Fruit fly (Drosophila melanogaster) whole organism, adult: ENCODE measurements around the gene FASN2.
A peak's percentile ranks its signal among the peaks of the same experiment; 100 is the strongest.

Experiments used
- CG11617 ChIP-seq: fragments of 200-800 bp; sonication (Bioruptor generic); optimal IDR thresholded peaks from 2 replicates; lab custom pipeline; 2017; ENCODE audit warnings: mild to moderate bottlenecking, missing biosample characterization, missing genetic modification reagents, missing genetic modification characterization
- CG12768 ChIP-seq: fragments of 200-800 bp; sonication (Bioruptor generic); optimal IDR thresholded peaks from 2 replicates; lab custom pipeline; 2017; ENCODE audit warnings: missing biosample characterization, missing genetic modification characterization, mild to moderate bottlenecking, moderate library complexity, missing genetic modification reagents
- CG14711 ChIP-seq: fragments of 200-800 bp; sonication (Bioruptor generic); optimal IDR thresholded peaks from 2 replicates; lab custom pipeline; 2018; ENCODE audit warnings: missing biosample characterization, mild to moderate bottlenecking, missing genetic modification characterization, moderate library complexity
- CG1620 ChIP-seq: fragments of 200-800 bp; sonication (Bioruptor generic); optimal IDR thresholded peaks from 2 replicates; lab custom pipeline; 2016; ENCODE audit warnings: missing biosample characterization, missing genetic modification characterization
- CG33017 ChIP-seq: fragments of 200-800 bp; sonication (Bioruptor generic); optimal IDR thresholded peaks from 2 replicates; lab custom pipeline; 2018; ENCODE audit warnings: missing biosample characterization, mild to moderate bottlenecking, missing genetic modification characterization, moderate library complexity
- CG5204 ChIP-seq: fragments of 200-800 bp; sonication (Bioruptor generic); optimal IDR thresholded peaks from 2 replicates; lab custom pipeline; 2016; ENCODE audit warnings: missing biosample characterization, missing genetic modification characterization
- CG7045 ChIP-seq: fragments of 200-800 bp; sonication (Bioruptor generic); optimal IDR thresholded peaks from 2 replicates; lab custom pipeline; 2017; ENCODE audit warnings: missing biosample characterization, mild to moderate bottlenecking, missing genetic modification characterization
- CG7101 ChIP-seq: fragments of 200-800 bp; sonication (Bioruptor generic); optimal IDR thresholded peaks from 2 replicates; lab custom pipeline; 2018; ENCODE audit warnings: missing biosample characterization, mild to moderate bottlenecking, missing genetic modification characterization, moderate library complexity
- Clk ChIP-seq: fragments of 200-800 bp; sonication (Bioruptor generic); optimal IDR thresholded peaks from 2 replicates; lab custom pipeline; 2017; ENCODE audit warnings: missing biosample characterization, missing genetic modification characterization
- Crg-1 ChIP-seq: fragments of 200-800 bp; sonication (Bioruptor generic); optimal IDR thresholded peaks from 2 replicates; lab custom pipeline; 2016; ENCODE audit warnings: missing biosample characterization, missing genetic modification characterization
- Hr96 ChIP-seq: fragments of 200-800 bp; sonication (Bioruptor generic); optimal IDR thresholded peaks from 2 replicates; lab custom pipeline; 2016; ENCODE audit warnings: missing biosample characterization, missing genetic modification characterization
- Mnt ChIP-seq: fragments of 200-800 bp; sonication (Bioruptor generic); optimal IDR thresholded peaks from 2 replicates; lab custom pipeline; 2016; ENCODE audit warnings: missing biosample characterization, mild to moderate bottlenecking, missing genetic modification characterization
- bab1 ChIP-seq: fragments of 200-800 bp; sonication (Bioruptor generic); optimal IDR thresholded peaks from 3 replicates; lab custom pipeline; 2019; ENCODE audit warnings: missing biosample characterization, mild to moderate bottlenecking, missing genetic modification characterization, moderate library complexity
- cic ChIP-seq: fragments of 200-800 bp; sonication (Bioruptor generic); optimal IDR thresholded peaks from 2 replicates; lab custom pipeline; 2017; ENCODE audit warnings: missing biosample characterization, mild to moderate bottlenecking, missing genetic modification characterization, moderate library complexity
- cnc ChIP-seq, 2 experiments: fragments of >200 bp; optimal IDR thresholded peaks; 2 replicates each; lab custom pipeline; 2017
- kay ChIP-seq: fragments of 200-800 bp; sonication (Bioruptor generic); peaks from one replicate; lab custom pipeline; 2016; ENCODE audit warnings: missing biosample characterization, missing genetic modification characterization, borderline replicate concordance
- ovo ChIP-seq: fragments of 200-800 bp; sonication (Bioruptor generic); optimal IDR thresholded peaks from 2 replicates; lab custom pipeline; 2016; ENCODE audit warnings: missing biosample characterization, missing genetic modification characterization
- pad ChIP-seq: fragments of 200-800 bp; sonication (Bioruptor generic); optimal IDR thresholded peaks from 3 replicates; lab custom pipeline; 2017; ENCODE audit warnings: missing biosample characterization, missing genetic modification characterization, mild to moderate bottlenecking, moderate library complexity, missing genetic modification reagents
- tj ChIP-seq: fragments of 200-800 bp; sonication (Bioruptor generic); optimal IDR thresholded peaks from 3 replicates; lab custom pipeline; 2017; ENCODE audit warnings: missing biosample characterization, mild to moderate bottlenecking, missing genetic modification characterization, moderate library complexity
- toe ChIP-seq: fragments of 200-800 bp; sonication (Bioruptor generic); optimal IDR thresholded peaks from 2 replicates; lab custom pipeline; 2016; ENCODE audit warnings: missing biosample characterization, missing genetic modification characterization

FASN2 gene

DNA sequence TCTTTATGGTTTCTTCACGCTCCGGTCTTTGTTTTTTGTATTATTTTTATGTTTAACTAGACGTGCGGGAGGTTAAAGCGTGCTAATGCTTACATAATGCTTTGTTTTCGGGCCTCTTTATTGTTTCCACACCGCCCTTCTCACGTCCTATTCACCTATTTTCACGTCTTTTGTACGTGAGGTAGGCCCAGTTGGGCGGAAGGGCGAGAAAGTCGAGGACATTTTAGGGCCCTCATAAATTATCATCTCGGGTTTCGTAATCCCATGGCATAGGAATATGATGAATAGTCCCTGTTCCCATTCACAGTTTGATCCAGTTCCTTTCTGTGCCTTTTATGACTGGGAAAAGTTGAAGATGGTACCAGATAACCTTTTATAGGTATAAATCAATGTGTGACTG, 38.3 kb upstream of the FASN2 start:
- TF ChIP-seq CG7045 (no peak), CG7101 (tag; lab: Kevin White, UChicago) (no peak), bab1 (GFP tag; lab: Kevin White, UChicago) (no peak), CG12768 (GFP tag; lab: Kevin White, UChicago) (no peak), toe (GFP tag; lab: Kevin White, UChicago) (no peak), Crg-1 (no peak), Hr96 (GFP tag; lab: Kevin White, UChicago) (no peak), cnc (optimal IDR thresholded peaks at IDR 0.05; lab: Kevin White, UChicago) (no peak), cic (GFP tag; lab: Kevin White, UChicago) (no peak), pad (GFP tag; lab: Kevin White, UChicago) (no peak), CG14711 (no peak), CG33017 (no peak), Mnt (no peak), ovo (GFP tag; lab: Kevin White, UChicago) (no peak), CG11617 (GFP tag; lab: Kevin White, UChicago) (no peak), CG1620 (no peak), CG5204 (no peak), tj (GFP tag; lab: Kevin White, UChicago) (no peak), kay (GFP tag; lab: Kevin White, UChicago) (no peak)

DNA sequence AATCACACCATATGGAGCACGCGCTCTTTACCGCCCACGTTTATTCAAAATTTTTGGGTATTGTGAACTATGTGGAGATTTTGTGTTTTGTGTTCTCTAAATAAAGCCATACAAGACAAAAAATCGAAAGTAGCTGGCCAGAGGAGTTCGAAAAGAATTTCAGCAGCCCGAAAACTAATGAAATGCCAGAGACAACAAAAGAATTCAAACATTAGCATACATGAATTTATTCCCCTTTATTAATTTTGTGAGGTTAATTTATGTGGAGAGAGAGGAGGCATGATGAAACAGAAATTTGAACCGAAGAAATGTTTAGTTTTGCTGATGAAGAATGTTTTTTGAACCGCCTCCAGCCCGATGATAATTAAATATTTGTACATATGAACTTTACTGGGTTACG, 37.6 kb upstream of the FASN2 start:
- TF ChIP-seq CG33017 (no peak), CG7101 (tag; lab: Kevin White, UChicago) (no peak), cic (GFP tag; lab: Kevin White, UChicago) (no peak), CG14711 (no peak), Crg-1 (no peak), toe (GFP tag; lab: Kevin White, UChicago) (no peak)

DNA sequence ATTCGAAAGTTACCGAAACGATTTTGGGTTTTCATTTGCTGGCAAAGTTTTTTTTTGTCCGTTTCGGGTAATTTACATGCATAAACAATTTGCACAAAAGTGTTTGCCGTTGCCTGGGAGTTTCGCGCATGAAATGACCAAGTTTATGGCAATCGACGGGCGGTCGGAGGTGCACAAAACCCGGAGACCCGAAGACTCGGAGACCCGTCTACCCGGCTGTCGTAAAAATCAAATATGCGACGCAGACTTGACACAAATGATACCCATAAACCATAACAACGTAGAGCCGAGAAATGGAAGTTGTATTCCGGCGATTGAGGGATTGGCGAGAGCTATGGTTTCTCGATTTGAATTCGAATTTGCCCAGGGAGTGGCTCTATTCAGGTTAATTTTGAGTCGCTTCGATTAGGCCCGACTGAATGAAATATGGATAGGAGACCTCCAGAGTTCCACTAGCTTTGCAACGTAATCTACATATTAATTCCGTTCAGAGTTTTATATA, 36.8 kb upstream of the FASN2 start:
- TF ChIP-seq Mnt (no peak), cnc (optimal IDR thresholded peaks at IDR 0.05; lab: Kevin White, UChicago) (no peak), pad (GFP tag; lab: Kevin White, UChicago) (no peak), ovo (GFP tag; lab: Kevin White, UChicago) (no peak), CG11617 (GFP tag; lab: Kevin White, UChicago) (no peak), Crg-1 (no peak), cic (GFP tag; lab: Kevin White, UChicago) (no peak), Hr96 (GFP tag; lab: Kevin White, UChicago) (no peak)

DNA sequence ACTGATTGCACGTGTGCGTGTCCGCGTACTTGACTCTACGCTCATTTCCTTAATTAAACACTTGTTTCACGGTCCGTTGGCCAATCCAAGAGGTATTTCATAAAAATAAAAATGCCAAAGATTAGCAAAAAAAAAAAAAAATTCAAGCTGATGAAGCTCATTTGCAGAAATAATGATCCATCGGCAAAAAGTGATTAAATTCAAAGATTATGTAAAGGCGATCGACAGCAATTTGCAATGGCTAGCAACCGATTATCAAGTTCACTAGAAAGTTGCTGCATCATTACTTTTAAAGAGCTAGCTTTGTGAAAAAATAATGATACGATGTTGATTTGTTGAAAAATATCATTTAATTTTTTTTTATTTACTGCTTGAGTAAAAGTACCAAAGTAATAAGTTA, 34.3 kb upstream of the FASN2 start:
- peak; percentile 96 for TF ChIP-seq tj (GFP tag; lab: Kevin White, UChicago)
- TF ChIP-seq CG14711: no peak

DNA sequence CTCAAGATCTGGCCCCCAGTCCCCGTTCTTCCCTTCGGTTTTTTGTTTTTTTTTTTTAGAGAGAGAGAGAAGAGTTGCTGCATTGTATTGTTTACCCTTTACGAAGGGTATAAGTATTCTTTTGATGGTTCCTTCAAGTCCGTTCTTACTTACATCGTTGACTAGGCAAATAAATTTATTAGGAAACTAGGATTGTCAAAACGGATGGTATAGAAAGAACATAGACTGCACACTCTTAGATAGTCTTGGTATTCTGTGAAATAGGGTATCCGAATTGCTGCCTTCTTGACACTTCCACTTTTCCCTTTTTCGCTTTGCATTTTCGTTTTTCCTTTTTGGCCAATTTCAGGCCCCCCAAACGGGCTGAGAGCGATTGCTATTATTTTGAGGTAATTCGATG, 32.3 kb upstream of the FASN2 start:
- TF ChIP-seq CG12768 (GFP tag; lab: Kevin White, UChicago) (no peak), Crg-1 (no peak), CG14711 (no peak), kay (GFP tag; lab: Kevin White, UChicago) (no peak), CG7045 (no peak), pad (GFP tag; lab: Kevin White, UChicago) (no peak), toe (GFP tag; lab: Kevin White, UChicago) (no peak), Mnt (no peak), CG1620 (no peak), CG5204 (no peak), CG7101 (tag; lab: Kevin White, UChicago) (no peak), ovo (GFP tag; lab: Kevin White, UChicago) (no peak), bab1 (GFP tag; lab: Kevin White, UChicago) (no peak)

DNA sequence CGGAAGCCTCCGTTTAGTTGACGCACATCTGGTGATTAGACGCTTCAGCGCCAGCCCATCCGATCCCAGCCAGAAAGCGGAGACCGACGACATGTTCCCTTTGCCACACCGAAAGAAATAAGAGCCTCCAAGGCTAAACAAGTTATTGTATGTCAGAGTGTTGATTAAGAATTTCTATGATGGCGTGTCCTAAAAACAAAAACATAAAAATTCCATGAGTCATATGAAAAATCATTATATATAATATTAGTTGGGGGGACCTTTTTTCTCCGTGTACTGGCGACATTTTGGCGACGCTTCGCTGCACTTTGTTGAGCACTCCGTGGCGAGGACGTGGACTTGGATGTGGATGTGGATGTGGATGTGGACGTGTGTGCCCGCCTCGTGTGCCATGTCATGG, 31.0 kb upstream of the FASN2 start:
- TF ChIP-seq Mnt: no peak
- no peak for TF ChIP-seq bab1 (GFP tag; lab: Kevin White, UChicago)
- TF ChIP-seq kay (GFP tag; lab: Kevin White, UChicago): no peak
- TF ChIP-seq Clk (GFP tag; lab: Kevin White, UChicago): no peak
- no peak for TF ChIP-seq CG12768 (GFP tag; lab: Kevin White, UChicago)
- no peak for TF ChIP-seq CG5204
- TF ChIP-seq pad (GFP tag; lab: Kevin White, UChicago): no peak
- TF ChIP-seq CG11617 (GFP tag; lab: Kevin White, UChicago): no peak
- TF ChIP-seq cic (GFP tag; lab: Kevin White, UChicago): no peak
- no peak for TF ChIP-seq CG7045
- TF ChIP-seq Hr96 (GFP tag; lab: Kevin White, UChicago): no peak
- no peak for TF ChIP-seq CG1620
- TF ChIP-seq ovo (GFP tag; lab: Kevin White, UChicago): no peak
- TF ChIP-seq CG33017: no peak
- no peak for TF ChIP-seq Crg-1

DNA sequence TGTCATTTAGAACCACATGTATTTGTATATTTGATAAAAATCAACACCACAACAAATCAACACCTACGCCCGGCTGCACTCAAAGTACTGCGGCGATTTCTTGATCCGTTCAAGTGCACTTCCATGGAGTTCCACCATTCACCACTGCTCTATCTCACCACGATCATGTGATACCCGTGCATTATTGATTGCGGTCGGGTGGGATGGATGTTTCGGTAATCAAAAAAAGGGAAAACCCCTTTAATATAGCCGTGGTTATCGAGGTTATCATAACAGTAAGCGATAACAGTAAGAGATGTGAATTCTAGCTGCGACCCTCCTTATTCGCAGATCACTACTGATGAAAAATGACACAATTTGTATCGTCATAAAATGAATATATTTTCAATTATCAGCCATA, 25.5 kb upstream of the FASN2 start, which contains the start of the genes CG17224 and CG17264:
TSS of gene CG17224 (minus strand) at position 97 of the 400 bp plus-strand sequence.
TSS of gene CG17264 (plus strand) at position 297 of the 400 bp plus-strand sequence.
- TF ChIP-seq CG14711 (peak; percentile 11), cnc (optimal IDR thresholded peaks at IDR 0.05; lab: Kevin White, UChicago) (no peak), tj (GFP tag; lab: Kevin White, UChicago) (no peak), CG7101 (tag; lab: Kevin White, UChicago) (no peak), bab1 (GFP tag; lab: Kevin White, UChicago) (peak; percentile 30), CG5204 (no peak), Mnt (peak; percentile 58), cic (GFP tag; lab: Kevin White, UChicago) (peak; percentile 25), Hr96 (GFP tag; lab: Kevin White, UChicago) (no peak)
